Fruit fly (Drosophila melanogaster) whole organism, embryonic: ENCODE measurements around the gene CG13108.
A peak's percentile ranks its signal among the peaks of the same experiment; 100 is the strongest.

Experiments
- Ada2b ChIP-seq: fragments of 200-800 bp; sonication (Bioruptor generic); IDR thresholded peaks from 2 replicates; pipeline ENCODE4 v1.3.6; 2022; ENCODE audit warnings: missing biosample characterization, missing genetic modification characterization
- Bdp1 ChIP-seq: fragments of 200-800 bp; sonication (Bioruptor generic); optimal IDR thresholded peaks from 3 replicates; lab custom pipeline; 2016; ENCODE audit warnings: missing biosample characterization, missing genetic modification characterization
- Bteb2 ChIP-seq: fragments of 200-800 bp; sonication (Bioruptor generic); optimal IDR thresholded peaks from 2 replicates; lab custom pipeline; 2016; ENCODE audit warnings: missing biosample characterization, missing genetic modification characterization
- CG10366 ChIP-seq: fragments of 200-800 bp; sonication (Bioruptor generic); IDR thresholded peaks from 2 replicates; pipeline ENCODE4 v1.3.6; 2022; ENCODE audit warnings: missing biosample characterization, missing genetic modification characterization
- CG10979 ChIP-seq: fragments of 200-800 bp; sonication (Bioruptor generic); optimal IDR thresholded peaks from 2 replicates; lab custom pipeline; 2018; ENCODE audit warnings: missing biosample characterization, mild to moderate bottlenecking, missing genetic modification characterization, moderate library complexity
- CG11695 ChIP-seq: fragments of 200-800 bp; sonication (Bioruptor generic); IDR thresholded peaks from 3 replicates; pipeline ENCODE4 v1.3.6; 2022; ENCODE audit warnings: missing biosample characterization, missing genetic modification characterization
- CG12071 ChIP-seq: fragments of 200-800 bp; sonication (Bioruptor generic); optimal IDR thresholded peaks from 3 replicates; lab custom pipeline; 2018; ENCODE audit warnings: missing biosample characterization, mild to moderate bottlenecking, missing genetic modification characterization
- CG1529 ChIP-seq: fragments of 200-800 bp; sonication (Bioruptor generic); optimal IDR thresholded peaks from 3 replicates; lab custom pipeline; 2018; ENCODE audit warnings: missing biosample characterization, missing genetic modification characterization
- CG15601 ChIP-seq: fragments of 200-800 bp; sonication (Bioruptor generic); optimal IDR thresholded peaks from 3 replicates; lab custom pipeline; 2019; ENCODE audit warnings: missing biosample characterization, mild to moderate bottlenecking, missing genetic modification characterization, moderate library complexity
- CG18011 ChIP-seq: fragments of 200-800 bp; sonication (Bioruptor generic); optimal IDR thresholded peaks from 2 replicates; lab custom pipeline; 2017; ENCODE audit warnings: missing biosample characterization, missing genetic modification characterization, mild to moderate bottlenecking, moderate library complexity, missing genotype
- CG18764 ChIP-seq: fragments of 200-800 bp; sonication (Bioruptor generic); optimal IDR thresholded peaks from 3 replicates; lab custom pipeline; 2016; ENCODE audit warnings: missing biosample characterization, missing genetic modification characterization
- CG2202 ChIP-seq: fragments of 200-800 bp; sonication (Bioruptor generic); optimal IDR thresholded peaks from 2 replicates; lab custom pipeline; 2018; ENCODE audit warnings: missing biosample characterization, mild to moderate bottlenecking, missing genetic modification characterization
- CG33557 ChIP-seq: fragments of 200-800 bp; sonication (Bioruptor generic); optimal IDR thresholded peaks from 2 replicates; lab custom pipeline; 2019; ENCODE audit warnings: missing biosample characterization, mild to moderate bottlenecking, missing genetic modification characterization, moderate library complexity
- CG3726 ChIP-seq: fragments of 200-800 bp; sonication (Bioruptor generic); IDR thresholded peaks from 3 replicates; pipeline ENCODE4, ENCODE4 v1.3.6; 2022; ENCODE audit warnings: missing biosample characterization, missing genetic modification characterization
- CG4360 ChIP-seq: fragments of 200-800 bp; sonication (Bioruptor generic); IDR thresholded peaks from 2 replicates; pipeline ENCODE4 v1.3.6; 2022; ENCODE audit warnings: missing biosample characterization, missing genetic modification characterization
- CG4730 ChIP-seq: fragments of 200-800 bp; sonication (Bioruptor generic); IDR thresholded peaks from 2 replicates; pipeline ENCODE4 v1.3.6; 2022; ENCODE audit warnings: missing biosample characterization, missing genetic modification characterization
- CG6683 ChIP-seq: fragments of 200-800 bp; sonication (Bioruptor generic); optimal IDR thresholded peaks from 2 replicates; lab custom pipeline; 2017; ENCODE audit warnings: missing biosample characterization, mild to moderate bottlenecking, missing genetic modification characterization, missing genetic modification reagents
- CG7357 ChIP-seq: fragments of 200-800 bp; sonication (Bioruptor generic); IDR thresholded peaks from 3 replicates; pipeline ENCODE4 v1.3.6; 2022; ENCODE audit warnings: missing biosample characterization, missing genetic modification characterization
- CG7786 ChIP-seq: fragments of 200-800 bp; sonication (Bioruptor generic); optimal IDR thresholded peaks from 2 replicates; lab custom pipeline; 2016; ENCODE audit warnings: missing biosample characterization, missing genetic modification characterization
- CG8388 ChIP-seq: fragments of 200-800 bp; sonication (Bioruptor generic); optimal IDR thresholded peaks from 2 replicates; lab custom pipeline; 2019; ENCODE audit warnings: missing biosample characterization, mild to moderate bottlenecking, missing genetic modification characterization, moderate library complexity
- CG8478 ChIP-seq: fragments of >200 bp; optimal IDR thresholded peaks from 2 replicates; lab custom pipeline; 2018
- Chrac-16 ChIP-seq: fragments of 200-800 bp; sonication (Bioruptor generic); optimal IDR thresholded peaks from 3 replicates; lab custom pipeline; 2016; ENCODE audit warnings: missing biosample characterization, missing genetic modification characterization
- HmgZ ChIP-seq: fragments of 200-800 bp; sonication (Bioruptor generic); optimal IDR thresholded peaks from 2 replicates; lab custom pipeline; 2018; ENCODE audit warnings: missing biosample characterization, mild to moderate bottlenecking, missing genetic modification characterization
- Nf-YC ChIP-seq: fragments of 200-800 bp; optimal IDR thresholded peaks from 3 replicates; lab custom pipeline; 2019; ENCODE audit warnings: missing biosample characterization, mild to moderate bottlenecking, missing genetic modification characterization, moderate library complexity
- Opbp ChIP-seq: fragments of 200-800 bp; sonication (Bioruptor generic); IDR thresholded peaks from 3 replicates; pipeline ENCODE4 v1.3.6; 2022; ENCODE audit warnings: missing biosample characterization, missing genetic modification characterization; ENCODE audit not compliant: partially characterized antibody
- Ravus ChIP-seq: fragments of 200-800 bp; sonication (Bioruptor generic); IDR thresholded peaks from 2 replicates; pipeline ENCODE4 v1.3.6; 2022; ENCODE audit warnings: missing biosample characterization, missing genetic modification characterization
- abd-A ChIP-seq: fragments of 200-800 bp; sonication (Bioruptor generic); optimal IDR thresholded peaks from 3 replicates; lab custom pipeline; 2019; ENCODE audit warnings: missing biosample characterization, mild to moderate bottlenecking, missing genetic modification characterization, moderate library complexity
- bab2 ChIP-seq: fragments of 200-800 bp; sonication (Bioruptor generic); optimal IDR thresholded peaks from 2 replicates; lab custom pipeline; 2016; ENCODE audit warnings: missing biosample characterization, missing genetic modification characterization
- dmrt99B ChIP-seq: fragments of 200-800 bp; sonication (Bioruptor generic); optimal IDR thresholded peaks from 2 replicates; lab custom pipeline; 2018; ENCODE audit warnings: missing biosample characterization, mild to moderate bottlenecking, missing genetic modification characterization, moderate library complexity
- dysf ChIP-seq: fragments of 200-800 bp; sonication (Bioruptor generic); IDR thresholded peaks from 3 replicates; pipeline ENCODE4 v1.3.6; 2022; ENCODE audit warnings: missing biosample characterization, missing genetic modification characterization
- eve ChIP-seq, 2 experiments: fragments of >200 bp; optimal IDR thresholded peaks; 2 replicates each; lab custom pipeline; 2017; ENCODE audit warnings: missing biosample characterization in 2 of 2, missing genetic modification characterization in 2 of 2
- gcm2 ChIP-seq: fragments of 200-800 bp; sonication (Bioruptor generic); optimal IDR thresholded peaks from 2 replicates; lab custom pipeline; 2016; ENCODE audit warnings: missing biosample characterization, missing genetic modification characterization
- gt ChIP-seq: fragments of 200-800 bp; sonication (Bioruptor generic); IDR thresholded peaks from 2 replicates; pipeline ENCODE4 v1.3.6; 2022; ENCODE audit warnings: missing biosample characterization, missing genetic modification characterization
- h ChIP-seq: fragments of >200 bp; optimal IDR thresholded peaks from 2 replicates; lab custom pipeline; 2017
- her ChIP-seq: fragments of 200-800 bp; sonication (Bioruptor generic); optimal IDR thresholded peaks from 2 replicates; lab custom pipeline; 2016; ENCODE audit warnings: missing biosample characterization, missing genetic modification characterization
- hth ChIP-seq: fragments of >200 bp; optimal IDR thresholded peaks from 2 replicates; lab custom pipeline; 2017; ENCODE audit warnings: inconsistent platforms
- ind ChIP-seq: fragments of 200-800 bp; sonication (Bioruptor generic); optimal IDR thresholded peaks from 3 replicates; lab custom pipeline; 2016; ENCODE audit warnings: missing biosample characterization, missing genetic modification characterization
- insv ChIP-seq, 2 experiments: fragments of 200-800 bp; sonication (Bioruptor generic); optimal IDR thresholded peaks; 3 replicates each; lab custom pipeline; 2016 to 2018; ENCODE audit warnings: missing biosample characterization in 2 of 2, missing genetic modification characterization in 2 of 2
- jumu ChIP-seq: fragments of 200-800 bp; sonication (Bioruptor generic); optimal IDR thresholded peaks from 3 replicates; lab custom pipeline; 2016; ENCODE audit warnings: missing biosample characterization, missing genetic modification characterization
- ken ChIP-seq: fragments of 200-800 bp; sonication (Bioruptor generic); IDR thresholded peaks from 3 replicates; pipeline ENCODE4 v1.3.6; 2022; ENCODE audit warnings: missing biosample characterization, missing genetic modification characterization
- mam ChIP-seq: fragments of 200-800 bp; sonication (Bioruptor generic); optimal IDR thresholded peaks from 3 replicates; lab custom pipeline; 2016; ENCODE audit warnings: missing biosample characterization, missing genetic modification characterization
- mld ChIP-seq: fragments of 200-800 bp; sonication (Bioruptor generic); IDR thresholded peaks from 3 replicates; pipeline ENCODE4 v1.3.6; 2022; ENCODE audit warnings: missing biosample characterization, missing genetic modification characterization; ENCODE audit not compliant: partially characterized antibody
- nau ChIP-seq: fragments of 200-800 bp; sonication (Bioruptor generic); optimal IDR thresholded peaks from 3 replicates; lab custom pipeline; 2017; ENCODE audit warnings: missing biosample characterization, mild to moderate bottlenecking, missing genetic modification characterization, missing genetic modification reagents
- pho ChIP-seq: fragments of 200-800 bp; sonication (Bioruptor generic); optimal IDR thresholded peaks from 2 replicates; lab custom pipeline; 2016; ENCODE audit warnings: missing biosample characterization, missing genetic modification characterization
- row ChIP-seq: fragments of 200-800 bp; sonication (Bioruptor generic); IDR thresholded peaks from 3 replicates; pipeline ENCODE4 v1.3.6; 2022; ENCODE audit warnings: missing biosample characterization, missing genetic modification characterization
- run ChIP-seq: fragments of 200-800 bp; sonication (Bioruptor generic); optimal IDR thresholded peaks from 3 replicates; lab custom pipeline; 2018; ENCODE audit warnings: missing biosample characterization, mild to moderate bottlenecking, missing genetic modification characterization
- sc ChIP-seq, 3 experiments: fragments of >200 bp in 2 of 3; fragments of 200-800 bp in 1 of 3; sonication (Bioruptor generic) in 1 of 3; optimal IDR thresholded peaks; 2 replicates in 2 of 3; 3 replicates in 1 of 3; lab custom pipeline; 2017; ENCODE audit warnings: mild to moderate bottlenecking in 1 of 3, missing biosample characterization in 1 of 3, missing genetic modification characterization in 1 of 3, missing genetic modification reagents in 1 of 3
- slou ChIP-seq: fragments of 200-800 bp; sonication (Bioruptor generic); optimal IDR thresholded peaks from 3 replicates; lab custom pipeline; 2016; ENCODE audit warnings: missing biosample characterization, missing genetic modification characterization
- sna ChIP-seq: fragments of 200-800 bp; sonication (Bioruptor generic); IDR thresholded peaks from 2 replicates; pipeline ENCODE4 v1.3.6; 2022; ENCODE audit warnings: missing biosample characterization, missing genetic modification characterization; ENCODE audit not compliant: partially characterized antibody
- tio ChIP-seq: fragments of 200-800 bp; sonication (Bioruptor generic); optimal IDR thresholded peaks from 2 replicates; lab custom pipeline; 2017; ENCODE audit warnings: missing biosample characterization, missing genetic modification characterization, inconsistent platforms
- tna ChIP-seq: fragments of 200-800 bp; sonication (Bioruptor generic); IDR thresholded peaks from 2 replicates; pipeline ENCODE4 v1.3.6; 2022; ENCODE audit warnings: missing biosample characterization, missing genetic modification characterization; ENCODE audit not compliant: partially characterized antibody

CG13108 gene

DNA sequence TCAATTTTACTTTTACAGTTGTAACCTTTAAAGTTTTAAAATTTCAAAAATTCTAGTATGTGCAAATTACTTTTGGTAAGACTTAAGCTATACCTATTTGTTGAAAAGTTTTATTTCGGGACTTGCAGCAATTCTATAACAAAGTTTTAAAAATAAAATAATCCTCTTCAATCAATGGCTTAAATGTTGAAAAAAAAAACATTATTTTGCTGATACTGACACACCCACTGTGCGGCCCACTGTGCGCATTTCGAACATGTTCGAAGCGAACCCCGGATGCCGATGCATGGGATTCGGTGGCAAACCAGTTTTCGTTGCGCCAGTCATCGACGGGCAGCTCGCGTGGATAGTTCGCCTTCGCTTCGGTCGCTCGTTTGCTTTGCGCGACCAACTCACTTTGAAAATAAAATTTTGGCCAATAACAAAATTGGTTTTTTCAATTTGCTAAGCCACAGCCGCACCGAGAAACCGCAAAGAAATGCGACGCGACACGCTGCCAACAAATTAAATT lies 38.6 kb upstream of the CG13108 start, which contains the start of gene CG32982 (continued):
- TF ChIP-seq pho (GFP tag; lab: Kevin White, UChicago), result peak; percentile 93
- TF ChIP-seq jumu (GFP tag; lab: Kevin White, UChicago), result peak; percentile 92
- TF ChIP-seq CG7786, result peak; percentile 89
- peak; percentile 73 for TF ChIP-seq CG2202 (tag; lab: Kevin White, UChicago)
- peak; percentile 91 for TF ChIP-seq CG11695
- peak; percentile 81 for TF ChIP-seq CG15601
- peak; percentile 31 for TF ChIP-seq run (tag; lab: Kevin White, UChicago)
- peak; percentile 87 for TF ChIP-seq nau (GFP tag; lab: Kevin White, UChicago)
- TF ChIP-seq mam, result peak; percentile 94
- peak; percentile 86 for TF ChIP-seq Ada2b (GFP tag; lab: Robert Waterston, UW)
- peak; percentile 74 for TF ChIP-seq CG18011 (GFP tag; lab: Kevin White, UChicago)
- TF ChIP-seq row (GFP tag; lab: Robert Waterston, UW), result peak; percentile 97
- TF ChIP-seq mld, result peak; percentile 52; the same call in 1 of the 3 replicates
- peak; percentile 84 for TF ChIP-seq bab2
- peak; percentile 41; the same call in 1 of the 2 replicates for TF ChIP-seq Ravus (GFP tag; lab: Robert Waterston, UW)
- peak; percentile 84 for TF ChIP-seq CG1529 (GFP tag; lab: Kevin White, UChicago)
- TF ChIP-seq hth (lab: Kevin White, UChicago), result no peak
- peak; percentile 75 for TF ChIP-seq CG6683
- TF ChIP-seq her, result peak; percentile 78
- TF ChIP-seq Opbp, result no peak
- TF ChIP-seq ind, result peak; percentile 88
- TF ChIP-seq Chrac-16 (GFP tag; lab: Kevin White, UChicago), result peak; percentile 90
- TF ChIP-seq CG7357, result peak; percentile 84
- peak; percentile 83 for TF ChIP-seq CG4730 (GFP tag; lab: Robert Waterston, UW)
- TF ChIP-seq tna (GFP tag; lab: Robert Waterston, UW), result peak; percentile 52; the same call in 1 of the 2 replicates
- TF ChIP-seq tio (GFP tag; lab: Kevin White, UChicago), result peak; percentile 92
- TF ChIP-seq CG18764 (GFP tag; lab: Kevin White, UChicago), result peak; percentile 76
- peak; percentile 95 for TF ChIP-seq dmrt99B (tag; lab: Kevin White, UChicago)
- peak; percentile 91 for TF ChIP-seq slou (GFP tag; lab: Kevin White, UChicago)
- no peak for TF ChIP-seq sna (GFP tag; lab: Robert Waterston, UW)
- no peak for TF ChIP-seq h (lab: Kevin White, UChicago)
- peak; percentile 83 for TF ChIP-seq CG3726 (GFP tag; lab: Robert Waterston, UW)
- peak; percentile 83 for TF ChIP-seq CG8388 (GFP tag; lab: Kevin White, UChicago)
- peak; percentile 84 for TF ChIP-seq Nf-YC (tag; lab: Kevin White, UChicago)
- TF ChIP-seq gt, result peak; percentile 79
- peak; percentile 20 for TF ChIP-seq abd-A (tag; lab: Kevin White, UChicago)
- peak; percentile 89 for TF ChIP-seq Bteb2 (GFP tag; lab: Kevin White, UChicago)
- peak; percentile 81 for TF ChIP-seq Bdp1 (GFP tag; lab: Kevin White, UChicago)
- no peak for TF ChIP-seq sc (optimal IDR thresholded peaks at IDR 0.05; lab: Kevin White, UChicago)
- peak; percentile 88 for TF ChIP-seq sc (GFP tag; optimal IDR thresholded peaks at IDR 0.05; lab: Kevin White, UChicago)
- peak; percentile 74 for TF ChIP-seq CG12071
- TF ChIP-seq insv (GFP tag; optimal IDR thresholded peaks at IDR 0.05; lab: Kevin White, UChicago), result peak; percentile 28 to 61
- peak; percentile 86 for TF ChIP-seq HmgZ (tag; lab: Kevin White, UChicago)
- peak; percentile 85 for TF ChIP-seq CG33557 (GFP tag; lab: Kevin White, UChicago)
- TF ChIP-seq dysf (GFP tag; lab: Robert Waterston, UW), result peak; percentile 95
- TF ChIP-seq CG10366 (GFP tag; lab: Robert Waterston, UW), result peak; percentile 63
- peak; percentile 94 for TF ChIP-seq CG10979 (tag; lab: Kevin White, UChicago)
- TF ChIP-seq gcm2 (GFP tag; lab: Kevin White, UChicago), result no peak
- TF ChIP-seq ken (GFP tag; lab: Robert Waterston, UW), result peak; percentile 88
- TF ChIP-seq CG8478, result no peak
- TF ChIP-seq eve (GFP tag; optimal IDR thresholded peaks at IDR 0.05; lab: Kevin White, UChicago), result peak in 1 of 2 experiments; percentile 90
- TF ChIP-seq CG4360, result peak; percentile 69
